Fruit fly (Drosophila melanogaster): ENCODE results near the gene CG6763.

CG6763 gene

dm6 chr3R:23314332-23314731 lies 30.5 kb downstream of the CG6763 start (continued):
- TF ChIP-seq Optix (GFP tag; IDR thresholded peaks at IDR 0.05), result no peak
- TF ChIP-seq chif (GFP tag; optimal IDR thresholded peaks at IDR 0.05), result no peak
- peak; percentile 7 for TF ChIP-seq dm (GFP tag; optimal IDR thresholded peaks at IDR 0.05)
- peak; percentile 62 for TF ChIP-seq CG32767 (GFP tag; IDR thresholded peaks at IDR 0.05)
- no peak for TF ChIP-seq CG30403 (GFP tag; optimal IDR thresholded peaks at IDR 0.05)
- no peak for TF ChIP-seq CkIIα-i1 (GFP tag; IDR thresholded peaks at IDR 0.05)
- TF ChIP-seq slou (GFP tag; optimal IDR thresholded peaks at IDR 0.05), result no peak
- no peak for TF ChIP-seq CG7786 (GFP tag; optimal IDR thresholded peaks at IDR 0.05)
- TF ChIP-seq emc (GFP tag; optimal IDR thresholded peaks at IDR 0.05), result no peak
- no peak for TF ChIP-seq D19B (GFP tag; optimal IDR thresholded peaks at IDR 0.05)
- peak; percentile 48; the same call in 1 of the 2 replicates for TF ChIP-seq HLH3B (GFP tag; IDR thresholded peaks at IDR 0.05)
- TF ChIP-seq gce (GFP tag; IDR thresholded peaks at IDR 0.05), result peak; percentile 77; the same call in 2 of the 3 replicates
- TF ChIP-seq so (GFP tag; IDR thresholded peaks at IDR 0.05), result peak; percentile 53; the same call in 1 of the 3 replicates
- no peak for TF ChIP-seq CG42726 (GFP tag; IDR thresholded peaks at IDR 0.05; ENCODE audit: partially characterized antibody)
- peak; percentile 50 for TF ChIP-seq CG3281 (GFP tag; optimal IDR thresholded peaks at IDR 0.05)
- 0 out of 2 replicates have a peak, but pooled peaks have one; percentile 38 for TF ChIP-seq CG10321 (GFP tag; IDR thresholded peaks at IDR 0.05)
- TF ChIP-seq Sry-β (GFP tag; optimal IDR thresholded peaks at IDR 0.05), result no peak
- peak; percentile 76 for TF ChIP-seq CG34376 (GFP tag; optimal IDR thresholded peaks at IDR 0.05)
- TF ChIP-seq klu (GFP tag; IDR thresholded peaks at IDR 0.05), result no peak
- peak; percentile 64 for TF ChIP-seq NfI (GFP tag; optimal IDR thresholded peaks at IDR 0.05)
- TF ChIP-seq br (optimal IDR thresholded peaks at IDR 0.05), result no peak
- TF ChIP-seq gcm (GFP tag; optimal IDR thresholded peaks at IDR 0.05), result peak; percentile 46
- TF ChIP-seq Ssrp (tag; optimal IDR thresholded peaks at IDR 0.05), result no peak
- peak; percentile 6 for TF ChIP-seq gro (GFP tag; optimal IDR thresholded peaks at IDR 0.05)
- no peak for TF ChIP-seq sim (GFP tag; IDR thresholded peaks at IDR 0.05)
- no peak for TF ChIP-seq lilli (GFP tag; optimal IDR thresholded peaks at IDR 0.05)
- no peak for TF ChIP-seq Atf3 (GFP tag; optimal IDR thresholded peaks at IDR 0.05)
- 0 out of 3 replicates have a peak, but pooled peaks have one; percentile 46 for TF ChIP-seq otp (GFP tag; IDR thresholded peaks at IDR 0.05)
- peak in 1 of 2 experiments; percentile 15 for TF ChIP-seq insv (GFP tag; optimal IDR thresholded peaks at IDR 0.05)
- TF ChIP-seq CG6813 (GFP tag; optimal IDR thresholded peaks at IDR 0.05), result peak; percentile 70
- no peak for TF ChIP-seq gt (GFP tag; IDR thresholded peaks at IDR 0.05)
- no peak for TF ChIP-seq Dfd (GFP tag; optimal IDR thresholded peaks at IDR 0.05)
- no peak for TF ChIP-seq ERR (GFP tag; optimal IDR thresholded peaks at IDR 0.05)
- TF ChIP-seq CG11456 (GFP tag; IDR thresholded peaks at IDR 0.05), result no peak
- TF ChIP-seq Spps (tag; optimal IDR thresholded peaks at IDR 0.05), result no peak
- no peak for TF ChIP-seq CG8359 (GFP tag; optimal IDR thresholded peaks at IDR 0.05; ENCODE audit: borderline replicate concordance)
- no peak for TF ChIP-seq run (tag; optimal IDR thresholded peaks at IDR 0.05)
- no peak for TF ChIP-seq Chrac-16 (GFP tag; optimal IDR thresholded peaks at IDR 0.05)
- TF ChIP-seq wdn (GFP tag; IDR thresholded peaks at IDR 0.05), result peak; percentile 45; the same call in 1 of the 2 replicates
- TF ChIP-seq CG14014 (GFP tag; IDR thresholded peaks at IDR 0.05), result peak; percentile 52; the same call in 1 of the 2 replicates
- no peak for TF ChIP-seq H2.0 (GFP tag; IDR thresholded peaks at IDR 0.05)
- TF ChIP-seq CTCF (GFP tag; optimal IDR thresholded peaks at IDR 0.05), result peak; percentile 21
- TF ChIP-seq Ada2b (GFP tag; IDR thresholded peaks at IDR 0.05), result no peak; the same call in 1 of the 2 replicates
- TF ChIP-seq C15 (GFP tag; IDR thresholded peaks at IDR 0.05), result no peak
- TF ChIP-seq CG3065 (GFP tag; optimal IDR thresholded peaks at IDR 0.05), result no peak
- peak; percentile 67 for TF ChIP-seq lab (GFP tag; optimal IDR thresholded peaks at IDR 0.05)
- TF ChIP-seq fu2 (GFP tag; optimal IDR thresholded peaks at IDR 0.05), result no peak
- TF ChIP-seq CG10274 (GFP tag; optimal IDR thresholded peaks at IDR 0.05), result no peak
- peak; percentile 68 for TF ChIP-seq MTF-1 (GFP tag; optimal IDR thresholded peaks at IDR 0.05; ENCODE audit: borderline replicate concordance)
- peak; percentile 22; the same call in 1 of the 2 replicates for TF ChIP-seq ranshi (GFP tag; IDR thresholded peaks at IDR 0.05)
- no peak for TF ChIP-seq nmo (GFP tag; optimal IDR thresholded peaks at IDR 0.05)
- peak; percentile 20 for TF ChIP-seq tap (tag; optimal IDR thresholded peaks at IDR 0.05)

Data from whole organism, embryonic.